Worm (Caenorhabditis elegans): ENCODE results near the gene tald-1.

- no peak for TF ChIP-seq nhr-77 (tag; optimal IDR thresholded peaks at IDR 0.05)
- TF ChIP-seq unc-62 (GFP tag; optimal IDR thresholded peaks at IDR 0.05) = no peak
- no peak for TF ChIP-seq ama-1 (optimal IDR thresholded peaks at IDR 0.05)
- TF ChIP-seq nhr-237 (tag; optimal IDR thresholded peaks at IDR 0.05) = no peak
- TF ChIP-seq pha-4 (tag; optimal IDR thresholded peaks at IDR 0.05) = no peak
- no peak for TF ChIP-seq lin-39 (tag; optimal IDR thresholded peaks at IDR 0.05)
- no peak for TF ChIP-seq nfya-1 (tag; optimal IDR thresholded peaks at IDR 0.05; ENCODE audit: insufficient read depth)
- no peak for TF ChIP-seq lin-15B (tag; optimal IDR thresholded peaks at IDR 0.05)
- no peak for TF ChIP-seq elt-3 (tag; optimal IDR thresholded peaks at IDR 0.05)
- TF ChIP-seq zag-1 (tag; optimal IDR thresholded peaks at IDR 0.05) = no peak
- no peak for TF ChIP-seq ztf-11 (tag; optimal IDR thresholded peaks at IDR 0.05)
- no peak for TF ChIP-seq egl-5 (tag; optimal IDR thresholded peaks at IDR 0.05)
- TF ChIP-seq fkh-2 (tag; optimal IDR thresholded peaks at IDR 0.05) = no peak
- no peak for TF ChIP-seq nhr-76 (tag; optimal IDR thresholded peaks at IDR 0.05)
These were observed 9.8 kb downstream of the tald-1 start for ce11 chrIV:4396052-4396821.

Data from whole organism, L3 larva.